Worm (Caenorhabditis elegans) whole organism, mixed stage, embryonic: ENCODE results near the gene nspc-14.

ENCODE experiments used
- M03D4.4 ChIP-seq: sonication (generic microtip); optimal IDR thresholded peaks from 2 replicates; lab custom pipeline; 2017; ENCODE audit warnings: mild to moderate bottlenecking, missing genetic modification characterization, missing compliant biosample characterization
- bed-3 ChIP-seq: fragments of 200-800 bp; sonication (Bioruptor generic); optimal IDR thresholded peaks from 3 replicates; lab custom pipeline; 2018; ENCODE audit warnings: mild to moderate bottlenecking, missing genetic modification characterization, moderate library complexity, missing compliant biosample characterization
- blmp-1 ChIP-seq: fragments of 150-350 bp; optimal IDR thresholded peaks from 2 replicates; lab custom pipeline; 2014; ENCODE audit warnings: missing biosample characterization, missing genetic modification characterization
- ceh-43 ChIP-seq: fragments of 200-800 bp; sonication (Bioruptor generic); optimal IDR thresholded peaks from 2 replicates; lab custom pipeline; 2018; ENCODE audit warnings: mild to moderate bottlenecking, missing genetic modification characterization, moderate library complexity, missing compliant biosample characterization
- ceh-83 ChIP-seq: fragments of 200-800 bp; sonication (Bioruptor generic); optimal IDR thresholded peaks from 2 replicates; lab custom pipeline; 2018; ENCODE audit warnings: mild to moderate bottlenecking, missing genetic modification characterization, missing compliant biosample characterization
- ces-1 ChIP-seq: fragments of 150-350 bp; optimal IDR thresholded peaks from 2 replicates; lab custom pipeline; 2014; ENCODE audit warnings: missing biosample characterization, missing genetic modification reagents, missing genetic modification characterization
- cnd-1 ChIP-seq: fragments of 200-800 bp; sonication (Bioruptor generic); optimal IDR thresholded peaks from 2 replicates; lab custom pipeline; 2018; ENCODE audit warnings: mild to moderate bottlenecking, missing genetic modification characterization, missing compliant biosample characterization
- drap-1 ChIP-seq: fragments of 200-800 bp; sonication (Bioruptor generic); optimal IDR thresholded peaks from 3 replicates; lab custom pipeline; 2018; ENCODE audit warnings: mild to moderate bottlenecking, missing genetic modification characterization, missing compliant biosample characterization
- elt-1 ChIP-seq: sonication (generic microtip); optimal IDR thresholded peaks from 2 replicates; lab custom pipeline; 2017; ENCODE audit warnings: missing genetic modification characterization, mild to moderate bottlenecking, missing compliant biosample characterization, antibody characterized with exemption, moderate library complexity, borderline replicate concordance; ENCODE audit not compliant: insufficient read depth
- elt-3 ChIP-seq: fragments of 150-350 bp; optimal IDR thresholded peaks from 2 replicates; lab custom pipeline; 2014; ENCODE audit warnings: missing biosample characterization, missing genetic modification characterization
- flh-1 ChIP-seq: fragments of 200-800 bp; sonication (Bioruptor generic); optimal IDR thresholded peaks from 2 replicates; lab custom pipeline; 2018; ENCODE audit warnings: mild to moderate bottlenecking, missing genetic modification characterization, moderate library complexity, missing compliant biosample characterization
- ham-2 ChIP-seq: fragments of 200-800 bp; sonication (Bioruptor generic); optimal IDR thresholded peaks from 2 replicates; lab custom pipeline; 2018; ENCODE audit warnings: mild to moderate bottlenecking, missing genetic modification characterization, missing compliant biosample characterization
- lin-13 ChIP-seq: fragments of 150-350 bp; optimal IDR thresholded peaks from 2 replicates; lab custom pipeline; 2014; ENCODE audit warnings: missing biosample characterization, missing genetic modification characterization
- lin-32 ChIP-seq: fragments of 200-800 bp; sonication (Bioruptor generic); optimal IDR thresholded peaks from 2 replicates; lab custom pipeline; 2018; ENCODE audit warnings: mild to moderate bottlenecking, missing genetic modification characterization, missing compliant biosample characterization
- lsy-2 ChIP-seq: fragments of 150-350 bp; optimal IDR thresholded peaks from 2 replicates; lab custom pipeline; 2014; ENCODE audit warnings: missing biosample characterization, missing genetic modification characterization
- mab-5 ChIP-seq: fragments of 150-350 bp; optimal IDR thresholded peaks from 2 replicates; lab custom pipeline; 2014; ENCODE audit warnings: missing biosample characterization, missing genetic modification characterization
- mep-1 ChIP-seq: fragments of 150-350 bp; optimal IDR thresholded peaks from 2 replicates; lab custom pipeline; 2017; ENCODE audit warnings: missing biosample characterization, missing genetic modification reagents, missing genetic modification characterization, inconsistent platforms
- mls-2 ChIP-seq: sonication (generic microtip); optimal IDR thresholded peaks from 2 replicates; lab custom pipeline; 2016; ENCODE audit warnings: mild to moderate bottlenecking, missing genetic modification characterization, moderate library complexity, missing compliant biosample characterization
- nhr-12 ChIP-seq: fragments of 150-350 bp; optimal IDR thresholded peaks from 2 replicates; lab custom pipeline; 2014; ENCODE audit warnings: missing biosample characterization, missing genetic modification characterization
- nhr-2 ChIP-seq: fragments of 150-350 bp; optimal IDR thresholded peaks from 2 replicates; lab custom pipeline; 2014; ENCODE audit warnings: missing biosample characterization, missing genetic modification characterization
- nhr-237 ChIP-seq: fragments of 150-350 bp; optimal IDR thresholded peaks from 2 replicates; lab custom pipeline; 2014; ENCODE audit warnings: missing biosample characterization, missing genetic modification characterization
- nhr-28 ChIP-seq: fragments of 150-350 bp; optimal IDR thresholded peaks from 2 replicates; lab custom pipeline; 2014; ENCODE audit warnings: missing biosample characterization, missing genetic modification characterization
- nhr-76 ChIP-seq: sonication (generic microtip); optimal IDR thresholded peaks from 2 replicates; lab custom pipeline; 2017; ENCODE audit warnings: missing biosample characterization, missing genetic modification characterization
- sem-2 ChIP-seq: fragments of 200-800 bp; sonication (Bioruptor generic); optimal IDR thresholded peaks from 2 replicates; lab custom pipeline; 2018; ENCODE audit warnings: mild to moderate bottlenecking, missing genetic modification characterization, missing compliant biosample characterization
- snpc-4 ChIP-seq: fragments of 150-350 bp; optimal IDR thresholded peaks from 2 replicates; lab custom pipeline; 2014; ENCODE audit warnings: missing biosample characterization, missing genetic modification characterization
- sptf-1 ChIP-seq: sonication (generic microtip); optimal IDR thresholded peaks from 2 replicates; lab custom pipeline; 2017; ENCODE audit warnings: mild to moderate bottlenecking, missing genetic modification characterization, moderate library complexity, missing compliant biosample characterization
- unc-120 ChIP-seq: sonication (generic microtip); optimal IDR thresholded peaks from 2 replicates; lab custom pipeline; 2017; ENCODE audit warnings: missing genetic modification characterization, missing compliant biosample characterization; ENCODE audit not compliant: poor library complexity, severe bottlenecking

The nspc-14 gene

DNA sequence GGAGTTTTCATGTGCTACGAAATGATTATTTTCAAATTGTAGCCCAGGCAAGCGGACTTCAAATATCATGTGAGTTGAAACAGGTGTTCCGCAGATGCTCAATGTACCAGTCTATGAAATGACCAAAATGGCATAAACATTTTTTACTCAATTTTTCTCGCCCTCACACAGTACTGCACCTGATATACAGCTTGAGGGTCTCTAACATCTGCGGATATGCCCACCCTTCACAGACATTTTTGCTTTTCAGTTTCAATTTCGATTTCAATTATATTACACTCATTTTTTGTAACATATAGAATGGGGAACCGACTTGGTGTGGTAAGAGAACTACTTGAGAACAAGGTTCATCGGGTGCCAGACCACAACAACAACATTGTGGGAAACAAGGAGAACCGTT, 12.1 kb downstream of the nspc-14 start, which contains the start of gene F42F12.11:
Gene F42F12.11, plus strand, starts transcription at position 301 of the 400 bp plus-strand sequence.
- TF ChIP-seq cnd-1 (tag; lab: Kevin White, UChicago) (no peak), unc-120 (tag; lab: Kevin White, UChicago) (no peak), flh-1 (no peak), mab-5 (tag; lab: Kevin White, UChicago) (no peak)

DNA sequence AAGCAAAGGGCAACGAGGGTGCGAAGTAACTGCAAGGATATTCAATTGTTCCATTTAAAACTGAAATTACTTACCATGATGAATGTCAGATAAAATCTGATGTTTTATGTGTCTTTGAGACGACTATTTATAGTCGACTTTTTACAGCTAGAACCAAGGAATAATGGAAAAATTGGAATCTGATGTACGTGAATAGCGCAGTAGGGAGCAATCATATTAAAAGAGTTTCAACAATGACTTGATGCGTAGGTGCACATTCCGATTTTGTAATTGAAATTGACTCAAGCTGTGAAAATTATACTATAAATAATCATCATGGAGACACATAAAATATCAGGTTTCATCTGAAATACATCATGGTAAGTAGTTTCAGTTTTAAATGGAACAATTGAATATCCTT, 15.6 kb downstream of the nspc-14 start, which contains the start of the genes nspc-9 and nspc-10:
Gene nspc-9, minus strand, starts transcription at position 101 of the 400 bp plus-strand sequence.
Gene nspc-10, plus strand, starts transcription at position 331 of the 400 bp plus-strand sequence.
- TF ChIP-seq nhr-12 (tag; lab: Kevin White, UChicago) (no peak), bed-3 (GFP tag; lab: Kevin White, UChicago) (no peak), ceh-83 (GFP tag; lab: Kevin White, UChicago) (no peak), mab-5 (tag; lab: Kevin White, UChicago) (no peak), mls-2 (tag; lab: Kevin White, UChicago) (no peak), nhr-28 (no peak), unc-120 (tag; lab: Kevin White, UChicago) (no peak), M03D4.4 (tag; lab: Kevin White, UChicago) (no peak), drap-1 (GFP tag; lab: Kevin White, UChicago) (no peak), lin-32 (GFP tag; lab: Kevin White, UChicago) (no peak), nhr-2 (tag; lab: Kevin White, UChicago) (no peak), snpc-4 (no peak), lsy-2 (no peak), mep-1 (tag; lab: Kevin White, UChicago) (no peak), ham-2 (GFP tag; lab: Kevin White, UChicago) (no peak), elt-3 (tag; lab: Kevin White, UChicago) (no peak), cnd-1 (tag; lab: Kevin White, UChicago) (no peak), lin-13 (tag; lab: Kevin White, UChicago) (no peak), nhr-237 (tag; lab: Kevin White, UChicago) (no peak)

DNA sequence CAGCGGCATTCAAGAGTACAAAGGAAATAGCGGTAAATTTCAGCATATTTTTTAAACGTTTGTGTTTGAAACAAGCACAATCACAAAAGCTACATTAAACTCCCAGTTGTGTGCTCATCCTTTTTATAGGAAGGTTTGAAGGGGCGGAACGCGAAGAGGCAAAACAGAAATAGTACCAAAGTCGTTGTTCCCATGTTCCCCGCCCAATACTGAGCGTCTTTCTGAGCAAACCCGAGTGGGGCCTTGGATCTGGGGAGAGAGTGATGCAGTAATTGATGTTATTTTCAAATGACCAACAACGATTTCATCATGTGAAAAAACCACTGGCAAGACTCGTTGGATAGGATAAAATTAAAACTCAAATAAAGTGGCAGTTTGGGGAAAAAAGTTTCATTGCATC, 17.5 kb downstream of the nspc-14 start, which contains the start of gene zig-2:
Gene zig-2, minus strand, starts transcription at position 101 of the 400 bp plus-strand sequence.
- TF ChIP-seq nhr-28: no peak
- TF ChIP-seq lin-13 (tag; lab: Kevin White, UChicago): no peak
- TF ChIP-seq mls-2 (tag; lab: Kevin White, UChicago): no peak

DNA sequence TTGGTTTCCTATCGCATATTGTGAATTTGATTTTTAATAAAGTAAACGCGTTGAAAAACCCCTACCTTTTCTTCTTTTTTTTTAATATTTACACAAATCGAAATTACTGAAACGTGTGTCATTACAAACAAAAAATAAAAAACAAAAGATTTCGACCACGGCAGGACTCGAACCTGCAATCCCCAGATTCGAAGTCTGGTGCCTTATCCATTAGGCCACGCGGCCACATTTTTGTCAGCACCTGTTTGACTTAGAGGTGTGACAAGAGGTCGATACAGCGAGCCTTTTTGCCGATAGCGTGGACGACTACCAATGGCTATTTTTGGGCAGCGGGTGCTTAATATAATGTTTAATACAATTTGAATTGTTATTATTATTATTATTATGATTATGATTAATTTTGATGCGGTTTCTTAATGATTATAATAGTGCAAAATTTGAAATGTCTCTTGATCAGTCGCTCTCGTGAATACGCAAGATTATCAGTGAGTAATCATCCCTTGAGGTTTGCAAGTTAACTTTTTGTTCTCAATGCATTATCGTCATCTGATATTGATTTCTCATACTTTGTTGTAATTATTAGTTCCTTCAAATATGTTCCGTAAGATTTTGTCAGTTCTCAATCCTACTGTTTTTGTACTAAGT, 20.9 kb downstream of the nspc-14 start, which contains the start of gene srd-44:
Gene srd-44, plus strand, starts transcription at position 595 of the 645 bp plus-strand sequence.
- TF ChIP-seq nhr-237 (tag; lab: Kevin White, UChicago) (no peak), cnd-1 (tag; lab: Kevin White, UChicago) (peak; percentile 26), M03D4.4 (tag; lab: Kevin White, UChicago) (peak; percentile 49), ceh-83 (GFP tag; lab: Kevin White, UChicago) (peak; percentile 72), sem-2 (GFP tag; lab: Kevin White, UChicago) (peak; percentile 58)

DNA sequence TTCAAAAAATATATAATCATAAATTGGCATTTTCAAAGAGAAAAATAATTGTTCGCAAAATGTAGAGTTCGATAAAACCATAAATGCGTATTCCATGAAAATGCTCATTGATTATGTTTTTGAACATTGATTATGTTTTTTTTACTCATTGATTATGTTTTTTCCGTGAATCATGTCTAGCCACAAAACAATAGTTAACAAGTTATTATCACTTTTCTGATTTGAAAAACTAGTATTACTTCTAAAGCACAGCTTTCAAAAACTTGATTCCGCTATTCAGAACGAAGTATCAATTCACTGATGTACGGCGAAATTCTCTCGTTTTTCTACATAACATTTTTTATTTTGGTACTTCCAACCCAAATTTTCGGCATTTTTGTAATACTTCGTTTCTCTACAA, 23.0 kb downstream of the nspc-14 start, which contains the start of gene srd-48:
Gene srd-48, plus strand, starts transcription at position 301 of the 400 bp plus-strand sequence.
- TF ChIP-seq lin-13 (tag; lab: Kevin White, UChicago): no peak
- no peak for TF ChIP-seq elt-1 (tag; lab: Kevin White, UChicago)
- no peak for TF ChIP-seq nhr-2 (tag; lab: Kevin White, UChicago)
- no peak for TF ChIP-seq ces-1 (GFP tag; lab: Kevin White, UChicago)
- no peak for TF ChIP-seq blmp-1

DNA sequence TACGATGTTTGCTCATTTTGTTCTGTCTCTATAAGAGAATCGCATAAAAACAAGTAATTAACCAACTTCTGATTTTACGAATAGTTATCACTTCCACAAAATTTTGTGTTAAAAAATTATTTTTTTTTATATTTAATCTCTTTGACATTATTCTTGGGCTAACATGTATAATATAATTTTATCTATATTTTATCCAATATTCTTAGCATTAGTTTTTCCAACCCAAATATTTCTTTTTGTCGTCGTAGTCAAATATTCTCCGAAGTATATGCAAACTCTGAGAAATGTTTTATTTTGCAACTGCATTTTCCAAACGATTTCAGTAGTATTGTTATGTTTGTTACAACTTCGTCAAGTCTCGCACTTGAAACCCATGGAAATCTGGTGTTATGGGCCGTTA, 25.4 kb downstream of the nspc-14 start, which contains the start of gene srd-47:
Gene srd-47, plus strand, starts transcription at position 164 of the 400 bp plus-strand sequence.
- TF ChIP-seq lsy-2: no peak
- TF ChIP-seq elt-1 (tag; lab: Kevin White, UChicago): no peak
- TF ChIP-seq sptf-1 (tag; lab: Kevin White, UChicago): no peak
- TF ChIP-seq unc-120 (tag; lab: Kevin White, UChicago): no peak
- TF ChIP-seq nhr-76 (tag; lab: Kevin White, UChicago): no peak
- TF ChIP-seq elt-3 (tag; lab: Kevin White, UChicago): no peak
- TF ChIP-seq ceh-43: no peak
- TF ChIP-seq ceh-83 (GFP tag; lab: Kevin White, UChicago): no peak
- no peak for TF ChIP-seq M03D4.4 (tag; lab: Kevin White, UChicago)
- TF ChIP-seq lin-13 (tag; lab: Kevin White, UChicago): no peak
